Worm (Caenorhabditis elegans) whole organism, late embryonic: ENCODE results near the gene copz-1.

Experiments
- C08G9.2 ChIP-seq: sonication (generic microtip); optimal IDR thresholded peaks from 2 replicates; lab custom pipeline; 2016; ENCODE audit warnings: mild to moderate bottlenecking, missing genetic modification characterization, moderate library complexity, missing compliant biosample characterization
- ceh-31 ChIP-seq: sonication (generic microtip); optimal IDR thresholded peaks from 2 replicates; lab custom pipeline; 2016; ENCODE audit warnings: missing genetic modification characterization, missing compliant biosample characterization
- dve-1 ChIP-seq: sonication (generic microtip); optimal IDR thresholded peaks from 2 replicates; lab custom pipeline; 2017; ENCODE audit warnings: antibody characterized with exemption, mild to moderate bottlenecking, missing genetic modification characterization, missing compliant biosample characterization
- elt-2 ChIP-seq: sonication (generic microtip); optimal IDR thresholded peaks from 2 replicates; lab custom pipeline; 2016; ENCODE audit warnings: missing genetic modification reagents, missing genetic modification characterization, missing compliant biosample characterization
- fkh-10 ChIP-seq: fragments of 150-350 bp; optimal IDR thresholded peaks from 2 replicates; lab custom pipeline; 2014; ENCODE audit warnings: missing biosample characterization, missing genetic modification reagents, missing genetic modification characterization
- nfya-1 ChIP-seq: sonication (generic microtip); optimal IDR thresholded peaks from 2 replicates; lab custom pipeline; 2017; ENCODE audit warnings: missing genetic modification characterization, mild to moderate bottlenecking, missing compliant biosample characterization, antibody characterized with exemption, moderate library complexity
- nhr-232 ChIP-seq: sonication (generic microtip); optimal IDR thresholded peaks from 2 replicates; lab custom pipeline; 2016; ENCODE audit warnings: missing genetic modification characterization, missing compliant biosample characterization
- pha-2 ChIP-seq: sonication (generic microtip); optimal IDR thresholded peaks from 2 replicates; lab custom pipeline; 2017; ENCODE audit warnings: mild to moderate bottlenecking, missing genetic modification characterization, missing compliant biosample characterization
- sdc-2 ChIP-seq: sonication (generic microtip); optimal IDR thresholded peaks from 2 replicates; lab custom pipeline; 2016; ENCODE audit warnings: missing genotype, missing genetic modification characterization, missing compliant biosample characterization
- syd-9 ChIP-seq: sonication (generic microtip); optimal IDR thresholded peaks from 2 replicates; lab custom pipeline; 2016; ENCODE audit warnings: mild to moderate bottlenecking, missing genetic modification characterization, moderate library complexity, missing compliant biosample characterization

DNA sequence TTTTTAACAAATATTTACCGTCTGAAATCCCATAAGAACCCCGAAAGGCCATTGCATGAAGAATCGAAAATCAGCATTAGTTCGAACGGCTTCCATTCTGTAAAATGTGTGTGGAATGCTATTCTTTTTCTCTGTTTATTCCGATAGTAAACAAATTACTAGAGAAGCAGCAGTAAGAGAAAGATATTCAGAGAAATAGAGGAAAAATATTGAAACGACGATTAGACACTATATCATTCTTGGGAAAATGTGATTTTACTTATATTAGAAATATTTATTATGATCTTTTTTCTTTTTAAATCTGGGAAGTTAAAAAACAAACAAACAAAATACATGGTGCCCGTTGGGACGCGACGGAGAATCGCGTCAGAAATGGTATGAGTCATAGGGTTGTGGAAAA is 29.2 kb upstream of the copz-1 start, which contains the start of gene M106.8:
- TF ChIP-seq dve-1 (tag; lab: Kevin White, UChicago) (no peak), syd-9 (tag; lab: Kevin White, UChicago) (no peak), nhr-232 (tag; lab: Kevin White, UChicago) (no peak), C08G9.2 (tag; lab: Kevin White, UChicago) (no peak), sdc-2 (tag; lab: Kevin White, UChicago) (no peak), elt-2 (tag; lab: Kevin White, UChicago) (no peak), pha-2 (no peak), ceh-31 (tag; lab: Kevin White, UChicago) (no peak), fkh-10 (GFP tag; lab: Kevin White, UChicago) (no peak), nfya-1 (no peak)
